Fruit fly (Drosophila melanogaster): ENCODE measurements around the gene CG16986.

dm6 chr3L:2643324-2643723, 43.2 kb downstream of the CG16986 start, which contains the start of gene CG14949:
- TF ChIP-seq psq (optimal IDR thresholded peaks at IDR 0.05) (no peak), h (optimal IDR thresholded peaks at IDR 0.05) (no peak), Sin3A (optimal IDR thresholded peaks at IDR 0.05) (no peak), insv (optimal IDR thresholded peaks at IDR 0.05) (no peak), Myc (optimal IDR thresholded peaks at IDR 0.05) (no peak), ttk (optimal IDR thresholded peaks at IDR 0.05) (no peak)
